Fruit fly (Drosophila melanogaster) S2 (cell line): ENCODE data around the gene CG3149.

ENCODE experiments used
- CG8478 ChIP-seq: fragments of >200 bp; optimal IDR thresholded peaks from 2 replicates; lab custom pipeline; 2018
- CTCF ChIP-seq, 2 experiments: fragments of >200 bp; optimal IDR thresholded peaks; 2 replicates each; lab custom pipeline; 2018

- TF ChIP-seq CG8478 (lab: Kevin White, UChicago) (no peak), CTCF (optimal IDR thresholded peaks at IDR 0.05; lab: Kevin White, UChicago) (no peak)
These were observed 48.8 kb downstream of the CG3149 start for dm6 chrX:5646228-5646627.
